Fruit fly (Drosophila melanogaster) whole organism, embryonic: ENCODE data around the gene CG12995.

Source experiments
- Ada2b ChIP-seq: fragments of 200-800 bp; sonication (Bioruptor generic); IDR thresholded peaks from 2 replicates; pipeline ENCODE4 v1.3.6; 2022; ENCODE audit warnings: missing biosample characterization, missing genetic modification characterization
- Aef1 ChIP-seq: fragments of 200-800 bp; sonication (Bioruptor generic); IDR thresholded peaks from 3 replicates; pipeline ENCODE4 v1.3.6; 2022; ENCODE audit warnings: missing biosample characterization, missing genetic modification characterization
- Atf6 ChIP-seq: fragments of 200-800 bp; sonication (Bioruptor generic); IDR thresholded peaks from 2 replicates; pipeline ENCODE4 v1.3.6; 2022; ENCODE audit warnings: missing biosample characterization, missing genetic modification characterization
- Awh ChIP-seq: fragments of 200-800 bp; sonication (Bioruptor generic); IDR thresholded peaks from 2 replicates; pipeline ENCODE4, ENCODE4 v1.3.6; 2022; ENCODE audit warnings: missing biosample characterization, missing genetic modification characterization
- Bdp1 ChIP-seq: fragments of 200-800 bp; sonication (Bioruptor generic); optimal IDR thresholded peaks from 3 replicates; lab custom pipeline; 2016; ENCODE audit warnings: missing biosample characterization, missing genetic modification characterization
- Bgb ChIP-seq: fragments of 200-800 bp; sonication (Bioruptor generic); IDR thresholded peaks from 2 replicates; pipeline ENCODE4 v1.3.6; 2022; ENCODE audit warnings: missing biosample characterization, missing genetic modification characterization; ENCODE audit not compliant: partially characterized antibody
- Bteb2 ChIP-seq: fragments of 200-800 bp; sonication (Bioruptor generic); optimal IDR thresholded peaks from 2 replicates; lab custom pipeline; 2016; ENCODE audit warnings: missing biosample characterization, missing genetic modification characterization
- CG10431 ChIP-seq: fragments of 200-800 bp; sonication (Bioruptor generic); optimal IDR thresholded peaks from 3 replicates; lab custom pipeline; 2018; ENCODE audit warnings: missing biosample characterization, mild to moderate bottlenecking, missing genetic modification characterization
- CG10565 ChIP-seq: fragments of 200-800 bp; sonication (Bioruptor generic); optimal IDR thresholded peaks from 3 replicates; lab custom pipeline; 2016; ENCODE audit warnings: missing biosample characterization, mild to moderate bottlenecking, missing genetic modification characterization
- CG10959 ChIP-seq: fragments of 200-800 bp; sonication (Bioruptor generic); IDR thresholded peaks from 2 replicates; pipeline ENCODE4 v1.3.6; 2022; ENCODE audit warnings: missing biosample characterization, missing genetic modification characterization
- CG11085 ChIP-seq: fragments of 200-800 bp; sonication (Bioruptor generic); IDR thresholded peaks from 2 replicates; pipeline ENCODE4 v1.3.6; 2022; ENCODE audit warnings: missing biosample characterization, missing genetic modification characterization
- CG11456 ChIP-seq: fragments of 200-800 bp; sonication (Bioruptor generic); IDR thresholded peaks from 3 replicates; pipeline ENCODE4 v1.3.6; 2022; ENCODE audit warnings: missing biosample characterization, missing genetic modification characterization
- CG13894 ChIP-seq: fragments of 200-800 bp; sonication (Bioruptor generic); optimal IDR thresholded peaks from 3 replicates; lab custom pipeline; 2018; ENCODE audit warnings: missing biosample characterization, mild to moderate bottlenecking, missing genetic modification characterization, moderate library complexity
- CG15696 ChIP-seq: fragments of 200-800 bp; sonication (Bioruptor generic); optimal IDR thresholded peaks from 2 replicates; lab custom pipeline; 2019; ENCODE audit warnings: missing biosample characterization, mild to moderate bottlenecking, missing genetic modification characterization, moderate library complexity
- CG17359 ChIP-seq: fragments of 200-800 bp; sonication (Bioruptor generic); optimal IDR thresholded peaks from 3 replicates; lab custom pipeline; 2018; ENCODE audit warnings: missing biosample characterization, mild to moderate bottlenecking, missing genetic modification characterization, moderate library complexity
- CG17912 ChIP-seq: fragments of 200-800 bp; sonication (Bioruptor generic); optimal IDR thresholded peaks from 2 replicates; lab custom pipeline; 2018; ENCODE audit warnings: missing biosample characterization, mild to moderate bottlenecking, missing genetic modification characterization
- CG2199 ChIP-seq: fragments of 200-800 bp; sonication (Bioruptor generic); IDR thresholded peaks from 3 replicates; pipeline ENCODE4 v1.3.6; 2022; ENCODE audit warnings: missing biosample characterization, missing genetic modification characterization
- CG2202 ChIP-seq: fragments of 200-800 bp; sonication (Bioruptor generic); optimal IDR thresholded peaks from 2 replicates; lab custom pipeline; 2018; ENCODE audit warnings: missing biosample characterization, mild to moderate bottlenecking, missing genetic modification characterization
- CG2678 ChIP-seq: fragments of 200-800 bp; sonication (Bioruptor generic); optimal IDR thresholded peaks from 3 replicates; lab custom pipeline; 2019; ENCODE audit warnings: missing biosample characterization, mild to moderate bottlenecking, missing genetic modification characterization, moderate library complexity
- CG31441 ChIP-seq: fragments of 200-800 bp; sonication (Bioruptor generic); IDR thresholded peaks from 2 replicates; pipeline ENCODE4 v1.3.6; 2022; ENCODE audit warnings: missing biosample characterization, missing genetic modification characterization
- CG34376 ChIP-seq: fragments of 200-800 bp; sonication (Bioruptor generic); optimal IDR thresholded peaks from 2 replicates; lab custom pipeline; 2018; ENCODE audit warnings: missing biosample characterization, mild to moderate bottlenecking, missing genetic modification characterization
- CG6254 ChIP-seq: fragments of 200-800 bp; sonication (Bioruptor generic); optimal IDR thresholded peaks from 3 replicates; lab custom pipeline; 2017; ENCODE audit warnings: mild to moderate bottlenecking, missing biosample characterization, missing genetic modification reagents, missing genetic modification characterization
- CG6272 ChIP-seq: fragments of 200-800 bp; sonication (Bioruptor generic); IDR thresholded peaks from 2 replicates; pipeline ENCODE4 v1.3.6; 2022; ENCODE audit warnings: missing biosample characterization, missing genetic modification characterization
- CHES-1-like ChIP-seq: fragments of 200-800 bp; sonication (Bioruptor generic); optimal IDR thresholded peaks from 2 replicates; lab custom pipeline; 2016; ENCODE audit warnings: missing biosample characterization, missing genetic modification characterization
- CTCF ChIP-seq: fragments of 200-800 bp; sonication (Bioruptor generic); optimal IDR thresholded peaks from 2 replicates; lab custom pipeline; 2017; ENCODE audit warnings: missing biosample characterization, mild to moderate bottlenecking, missing genetic modification characterization, moderate library complexity
- Dad ChIP-seq: fragments of 200-800 bp; sonication (Bioruptor generic); optimal IDR thresholded peaks from 3 replicates; lab custom pipeline; 2016; ENCODE audit warnings: missing biosample characterization, missing genetic modification characterization
- Doc3 ChIP-seq: fragments of 200-800 bp; sonication (Bioruptor generic); IDR thresholded peaks from 3 replicates; pipeline ENCODE4 v1.3.6; 2022; ENCODE audit warnings: missing biosample characterization, missing genetic modification characterization; ENCODE audit not compliant: partially characterized antibody
- E2f1 ChIP-seq: fragments of 200-800 bp; sonication (Bioruptor generic); IDR thresholded peaks from 2 replicates; pipeline ENCODE4 v1.3.6; 2022; ENCODE audit warnings: missing biosample characterization, missing genetic modification characterization
- HLHmδ ChIP-seq: fragments of 200-800 bp; sonication (Bioruptor generic); optimal IDR thresholded peaks from 2 replicates; lab custom pipeline; 2018; ENCODE audit warnings: missing biosample characterization, mild to moderate bottlenecking, missing genetic modification characterization, moderate library complexity
- Lhr ChIP-seq: fragments of 200-800 bp; sonication (Bioruptor generic); optimal IDR thresholded peaks from 3 replicates; lab custom pipeline; 2017; ENCODE audit warnings: mild to moderate bottlenecking, missing biosample characterization, missing genetic modification reagents, missing genetic modification characterization
- Optix ChIP-seq: fragments of 200-800 bp; sonication (Bioruptor generic); IDR thresholded peaks from 3 replicates; pipeline ENCODE4 v1.3.6; 2022; ENCODE audit warnings: missing biosample characterization, missing genetic modification characterization
- Rfx ChIP-seq: fragments of 200-800 bp; sonication (Bioruptor generic); IDR thresholded peaks from 2 replicates; pipeline ENCODE4 v1.3.6; 2022; ENCODE audit warnings: missing biosample characterization, missing genetic modification characterization
- Tbp ChIP-seq: fragments of >200 bp; optimal IDR thresholded peaks from 2 replicates; lab custom pipeline; 2018; ENCODE audit warnings: missing biosample characterization, missing genetic modification characterization
- Trl ChIP-seq, 3 experiments: fragments of >200 bp in 2 of 3; fragments of 200-800 bp in 1 of 3; sonication (Bioruptor generic) in 1 of 3; optimal IDR thresholded peaks; 2 replicates in 1 of 3; 3 replicates in 2 of 3; lab custom pipeline; 2016 to 2017; ENCODE audit warnings: missing biosample characterization in 1 of 3, missing genetic modification characterization in 1 of 3
- Usf ChIP-seq: fragments of 200-800 bp; sonication (Bioruptor generic); optimal IDR thresholded peaks from 2 replicates; lab custom pipeline; 2017; ENCODE audit warnings: missing genotype, missing biosample characterization, missing genetic modification characterization
- ac ChIP-seq: fragments of 200-800 bp; sonication (Bioruptor generic); optimal IDR thresholded peaks from 3 replicates; lab custom pipeline; 2017; ENCODE audit warnings: missing biosample characterization, mild to moderate bottlenecking, missing genetic modification characterization
- aop ChIP-seq: fragments of 200-800 bp; sonication (Bioruptor generic); IDR thresholded peaks from 2 replicates; pipeline ENCODE4 v1.3.6; 2022; ENCODE audit warnings: missing biosample characterization, missing genetic modification characterization
- bab2 ChIP-seq: fragments of 200-800 bp; sonication (Bioruptor generic); optimal IDR thresholded peaks from 2 replicates; lab custom pipeline; 2016; ENCODE audit warnings: missing biosample characterization, missing genetic modification characterization
- cg ChIP-seq: fragments of 200-800 bp; sonication (Bioruptor generic); optimal IDR thresholded peaks from 3 replicates; lab custom pipeline; 2019; ENCODE audit warnings: missing biosample characterization, mild to moderate bottlenecking, missing genetic modification characterization, moderate library complexity
- eyg ChIP-seq: fragments of 200-800 bp; sonication (Bioruptor generic); optimal IDR thresholded peaks from 3 replicates; lab custom pipeline; 2016; ENCODE audit warnings: missing biosample characterization, missing genetic modification characterization
- fd3F ChIP-seq: fragments of 200-800 bp; sonication (Bioruptor generic); optimal IDR thresholded peaks from 2 replicates; lab custom pipeline; 2018; ENCODE audit warnings: missing biosample characterization, mild to moderate bottlenecking, missing genetic modification characterization, moderate library complexity
- gem ChIP-seq: fragments of 200-800 bp; sonication (Bioruptor generic); optimal IDR thresholded peaks from 2 replicates; lab custom pipeline; 2019; ENCODE audit warnings: missing biosample characterization, mild to moderate bottlenecking, missing genetic modification characterization, moderate library complexity
- gsb ChIP-seq: fragments of 200-800 bp; sonication (Bioruptor generic); IDR thresholded peaks from 2 replicates; pipeline ENCODE4 v1.3.6; 2022; ENCODE audit warnings: missing biosample characterization, missing genetic modification characterization
- kay ChIP-seq: fragments of 200-800 bp; sonication (Bioruptor generic); optimal IDR thresholded peaks from 2 replicates; lab custom pipeline; 2016; ENCODE audit warnings: missing biosample characterization, missing genetic modification characterization
- onecut ChIP-seq: fragments of 200-800 bp; sonication (Bioruptor generic); IDR thresholded peaks from 2 replicates; pipeline ENCODE4 v1.3.6; 2022; ENCODE audit warnings: missing biosample characterization, missing genetic modification characterization
- pb ChIP-seq: fragments of 200-800 bp; sonication (Bioruptor generic); optimal IDR thresholded peaks from 3 replicates; lab custom pipeline; 2016; ENCODE audit warnings: missing biosample characterization, missing genetic modification characterization
- phol ChIP-seq: fragments of 200-800 bp; sonication (Bioruptor generic); optimal IDR thresholded peaks from 3 replicates; lab custom pipeline; 2018; ENCODE audit warnings: missing biosample characterization, mild to moderate bottlenecking, missing genetic modification characterization, moderate library complexity
- run ChIP-seq: fragments of 200-800 bp; sonication (Bioruptor generic); optimal IDR thresholded peaks from 3 replicates; lab custom pipeline; 2018; ENCODE audit warnings: missing biosample characterization, mild to moderate bottlenecking, missing genetic modification characterization
- zfh1 ChIP-seq: fragments of 200-800 bp; sonication (Bioruptor generic); IDR thresholded peaks from 3 replicates; pipeline ENCODE4 v1.3.6; 2022; ENCODE audit warnings: missing biosample characterization, missing genetic modification characterization
- zfh2 ChIP-seq: fragments of 200-800 bp; sonication (Bioruptor generic); optimal IDR thresholded peaks from 2 replicates; lab custom pipeline; 2016; ENCODE audit warnings: missing biosample characterization, missing genetic modification characterization

The CG12995 gene

DNA sequence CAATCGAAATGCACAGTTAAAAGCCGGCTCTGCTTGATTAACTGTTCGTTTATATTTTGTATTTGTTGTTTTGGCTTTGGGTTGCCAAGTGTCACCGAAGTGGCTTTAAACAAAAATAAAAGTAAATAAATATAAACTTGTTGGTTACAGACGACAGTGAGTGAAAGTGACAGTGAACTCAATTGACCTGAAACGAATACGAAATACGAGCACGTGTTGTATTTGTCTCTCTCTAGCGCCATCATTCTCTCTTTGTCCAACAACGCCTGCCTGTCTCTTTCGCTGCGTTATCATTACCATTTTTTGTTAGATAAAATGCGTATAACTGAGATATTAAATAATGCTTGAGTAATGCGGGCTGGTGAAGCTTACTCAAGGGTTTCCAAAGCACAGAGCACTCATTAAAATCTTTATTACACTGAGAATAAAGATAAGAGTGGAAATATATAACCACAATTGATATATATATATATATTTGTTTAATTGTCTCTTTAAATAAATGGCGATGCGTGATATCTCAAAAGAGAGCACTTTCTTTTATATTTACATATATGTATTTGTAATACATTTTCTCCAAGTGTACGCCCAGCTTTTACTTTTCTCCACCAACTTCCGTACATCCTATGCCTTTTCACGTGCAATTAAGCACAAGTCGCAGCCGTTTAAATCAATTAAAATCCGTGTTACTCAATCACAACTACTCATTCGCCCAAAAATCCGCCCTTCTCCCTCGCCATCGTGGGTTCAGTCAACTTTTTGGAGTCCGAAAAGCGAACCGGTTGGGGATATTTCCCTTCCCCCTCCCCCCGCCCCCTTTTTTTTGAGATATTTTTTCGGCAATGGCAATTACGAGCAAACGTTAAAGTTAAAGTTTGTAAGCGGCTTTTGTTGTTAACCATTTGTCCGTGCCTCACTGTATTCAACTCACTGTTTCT lies 28.3 kb downstream of the CG12995 start (continued):
- TF ChIP-seq CG11456 (no peak), fd3F (peak; percentile 8), ac (GFP tag; lab: Kevin White, UChicago) (no peak), CG31441 (peak; percentile 57), onecut (GFP tag; lab: Robert Waterston, UW) (no peak), Doc3 (no peak), Bdp1 (GFP tag; lab: Kevin White, UChicago) (no peak), zfh1 (GFP tag; lab: Robert Waterston, UW) (0 out of 3 replicates have a peak, but pooled peaks have one; percentile 15), CG34376 (GFP tag; lab: Kevin White, UChicago) (no peak), Tbp (GFP tag; lab: Kevin White, UChicago) (no peak), eyg (GFP tag; lab: Kevin White, UChicago) (no peak), CHES-1-like (no peak), Dad (no peak), phol (tag; lab: Kevin White, UChicago) (peak; percentile 39), CG2202 (tag; lab: Kevin White, UChicago) (no peak), CG17912 (GFP tag; lab: Kevin White, UChicago) (no peak), aop (GFP tag; lab: Robert Waterston, UW) (no peak), Lhr (no peak), Awh (GFP tag; lab: Robert Waterston, UW) (no peak), CG6254 (GFP tag; lab: Kevin White, UChicago) (no peak), pb (GFP tag; lab: Kevin White, UChicago) (no peak), Optix (GFP tag; lab: Robert Waterston, UW) (no peak), CG2199 (GFP tag; lab: Robert Waterston, UW) (no peak), Rfx (GFP tag; lab: Robert Waterston, UW) (no peak), CG13894 (no peak), Aef1 (no peak), CG17359 (tag; lab: Kevin White, UChicago) (peak; percentile 55), bab2 (GFP tag; lab: Kevin White, UChicago) (no peak), Ada2b (GFP tag; lab: Robert Waterston, UW) (0 out of 2 replicates have a peak, but pooled peaks have one; percentile 28), Bgb (GFP tag; lab: Robert Waterston, UW) (no peak), Bteb2 (GFP tag; lab: Kevin White, UChicago) (no peak), kay (GFP tag; lab: Kevin White, UChicago) (no peak), CTCF (no peak), CG15696 (tag; lab: Kevin White, UChicago) (no peak), cg (GFP tag; lab: Kevin White, UChicago) (no peak), gem (tag; lab: Kevin White, UChicago) (peak; percentile 59), CG10959 (GFP tag; lab: Robert Waterston, UW) (no peak), Usf (GFP tag; lab: Kevin White, UChicago) (no peak), CG2678 (tag; lab: Kevin White, UChicago) (peak; percentile 57), HLHmδ (GFP tag; lab: Kevin White, UChicago) (no peak), Trl (optimal IDR thresholded peaks at IDR 0.05; lab: Kevin White, UChicago) (no peak), Trl (GFP tag; optimal IDR thresholded peaks at IDR 0.05; lab: Kevin White, UChicago) (no peak), run (tag; lab: Kevin White, UChicago) (no peak), gsb (GFP tag; lab: Robert Waterston, UW) (no peak), CG11085 (GFP tag; lab: Robert Waterston, UW) (no peak), Atf6 (no peak), CG10565 (GFP tag; lab: Kevin White, UChicago) (no peak), E2f1 (GFP tag; lab: Robert Waterston, UW) (no peak), CG6272 (GFP tag; lab: Robert Waterston, UW) (no peak), CG10431 (GFP tag; lab: Kevin White, UChicago) (no peak), zfh2 (no peak)
